Worm (Caenorhabditis elegans) whole organism, L1 larva: Measurements from ENCODE around the gene phf-30.

Source experiments
- lin-35 ChIP-seq, 2 experiments: fragments of 150-350 bp; optimal IDR thresholded peaks; 2 replicates each; lab custom pipeline; 2014; ENCODE audit warnings: missing biosample characterization in 2 of 2, missing genetic modification characterization in 2 of 2, missing genetic modification reagents in 2 of 2
- lin-39 ChIP-seq: fragments of 150-350 bp; optimal IDR thresholded peaks from 2 replicates; lab custom pipeline; 2014; ENCODE audit warnings: missing biosample characterization, missing genetic modification reagents, missing genetic modification characterization
- nhr-11 ChIP-seq: fragments of 150-350 bp; optimal IDR thresholded peaks from 2 replicates; lab custom pipeline; 2014; ENCODE audit warnings: missing biosample characterization, missing genetic modification characterization
- snpc-4 ChIP-seq: fragments of 150-350 bp; optimal IDR thresholded peaks from 2 replicates; lab custom pipeline; 2014; ENCODE audit warnings: missing biosample characterization, missing genetic modification characterization
- ztf-11 ChIP-seq, 2 experiments: sonication (generic microtip); optimal IDR thresholded peaks; 2 replicates each; lab custom pipeline; 2016 to 2017; ENCODE audit warnings: missing genetic modification characterization in 2 of 2, missing biosample characterization in 1 of 2, missing compliant biosample characterization in 1 of 2

DNA sequence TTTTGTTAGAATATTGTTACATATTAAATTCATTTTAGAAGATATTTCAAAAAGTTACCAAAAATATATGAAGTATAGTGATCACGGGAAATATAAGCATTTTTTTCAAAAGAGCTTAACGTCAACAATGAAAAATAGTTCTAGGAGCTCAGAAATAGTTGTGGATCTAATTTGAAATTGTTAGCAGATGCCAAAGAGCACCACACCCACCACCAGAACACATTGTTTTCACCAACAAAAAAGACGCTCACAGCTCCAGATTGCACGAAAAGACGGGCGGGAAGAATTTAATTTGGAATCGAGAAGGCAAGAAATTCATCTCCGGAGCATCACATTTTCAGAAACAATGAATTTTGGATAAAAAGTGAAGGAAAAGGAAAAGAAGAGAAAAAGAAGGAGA lies 2.1 kb downstream of the phf-30 start, which contains the start of gene gplb-1:
- TF ChIP-seq snpc-4: no peak
- TF ChIP-seq nhr-11 (tag; lab: Kevin White, UChicago): no peak
- no peak for TF ChIP-seq lin-35 (GFP tag; optimal IDR thresholded peaks at IDR 0.05; lab: Kevin White, UChicago)
- TF ChIP-seq ztf-11 (tag; optimal IDR thresholded peaks at IDR 0.05; lab: Kevin White, UChicago): no peak
- no peak for TF ChIP-seq lin-39 (tag; lab: Kevin White, UChicago)
